Fruit fly (Drosophila melanogaster) whole organism, embryonic: ENCODE results near the gene THADA.

ENCODE experiments used
- Bgb ChIP-seq: fragments of 200-800 bp; sonication (Bioruptor generic); IDR thresholded peaks from 2 replicates; pipeline ENCODE4 v1.3.6; 2022; ENCODE audit warnings: missing biosample characterization, missing genetic modification characterization; ENCODE audit not compliant: partially characterized antibody
- Bteb2 ChIP-seq: fragments of 200-800 bp; sonication (Bioruptor generic); optimal IDR thresholded peaks from 2 replicates; lab custom pipeline; 2016; ENCODE audit warnings: missing biosample characterization, missing genetic modification characterization
- CG11093 ChIP-seq: fragments of 200-800 bp; sonication (Bioruptor generic); IDR thresholded peaks from 3 replicates; pipeline ENCODE4 v1.3.6; 2022; ENCODE audit warnings: missing biosample characterization, missing genetic modification characterization
- CG17359 ChIP-seq: fragments of 200-800 bp; sonication (Bioruptor generic); optimal IDR thresholded peaks from 3 replicates; lab custom pipeline; 2018; ENCODE audit warnings: missing biosample characterization, mild to moderate bottlenecking, missing genetic modification characterization, moderate library complexity
- CG18764 ChIP-seq: fragments of 200-800 bp; sonication (Bioruptor generic); optimal IDR thresholded peaks from 3 replicates; lab custom pipeline; 2016; ENCODE audit warnings: missing biosample characterization, missing genetic modification characterization
- CG2678 ChIP-seq: fragments of 200-800 bp; sonication (Bioruptor generic); optimal IDR thresholded peaks from 3 replicates; lab custom pipeline; 2019; ENCODE audit warnings: missing biosample characterization, mild to moderate bottlenecking, missing genetic modification characterization, moderate library complexity
- CG31441 ChIP-seq: fragments of 200-800 bp; sonication (Bioruptor generic); IDR thresholded peaks from 2 replicates; pipeline ENCODE4 v1.3.6; 2022; ENCODE audit warnings: missing biosample characterization, missing genetic modification characterization
- CG32772 ChIP-seq: fragments of 200-800 bp; sonication (Bioruptor generic); IDR thresholded peaks from 2 replicates; pipeline ENCODE4 v1.3.6; 2022; ENCODE audit warnings: missing biosample characterization, missing genetic modification characterization
- CG3281 ChIP-seq: fragments of 200-800 bp; sonication (Bioruptor generic); optimal IDR thresholded peaks from 3 replicates; lab custom pipeline; 2017; ENCODE audit warnings: missing biosample characterization, mild to moderate bottlenecking, missing genetic modification characterization
- CG34224 ChIP-seq: fragments of 200-800 bp; sonication (Bioruptor generic); IDR thresholded peaks from 3 replicates; pipeline ENCODE4 v1.3.6; 2022; ENCODE audit warnings: missing biosample characterization, missing genetic modification characterization; ENCODE audit not compliant: partially characterized antibody
- CG34422 ChIP-seq: fragments of 200-800 bp; sonication (Bioruptor generic); IDR thresholded peaks from 3 replicates; pipeline ENCODE4 v1.3.6; 2022; ENCODE audit warnings: missing biosample characterization, missing genetic modification characterization
- CG42726 ChIP-seq: fragments of 200-800 bp; sonication (Bioruptor generic); IDR thresholded peaks from 2 replicates; pipeline ENCODE4 v1.3.6; 2022; ENCODE audit warnings: missing biosample characterization, missing genetic modification characterization; ENCODE audit not compliant: partially characterized antibody
- CG4424 ChIP-seq: fragments of 200-800 bp; sonication (Bioruptor generic); optimal IDR thresholded peaks from 3 replicates; lab custom pipeline; 2016; ENCODE audit warnings: missing biosample characterization, missing genetic modification characterization
- CG6175 ChIP-seq: fragments of 200-800 bp; sonication (Bioruptor generic); IDR thresholded peaks from 3 replicates; pipeline ENCODE4 v1.3.6; 2022; ENCODE audit warnings: missing biosample characterization, missing genetic modification characterization
- CG8290 ChIP-seq, 3 experiments: fragments of 200-800 bp; sonication (Bioruptor generic); optimal IDR thresholded peaks; 2 replicates each; lab custom pipeline; 2016 to 2019; ENCODE audit warnings: missing biosample characterization in 3 of 3, missing genetic modification characterization in 3 of 3, mild to moderate bottlenecking in 2 of 3, moderate library complexity in 1 of 3
- CG8359 ChIP-seq: fragments of 200-800 bp; sonication (Bioruptor generic); optimal IDR thresholded peaks from 2 replicates; lab custom pipeline; 2017; ENCODE audit warnings: missing biosample characterization, mild to moderate bottlenecking, missing genetic modification characterization, borderline replicate concordance
- CG8478 ChIP-seq: fragments of >200 bp; optimal IDR thresholded peaks from 2 replicates; lab custom pipeline; 2018
- Camta ChIP-seq: fragments of 200-800 bp; sonication (Bioruptor generic); optimal IDR thresholded peaks from 2 replicates; lab custom pipeline; 2016; ENCODE audit warnings: missing biosample characterization, missing genetic modification characterization
- Dip3 ChIP-seq: fragments of 200-800 bp; sonication (Bioruptor generic); optimal IDR thresholded peaks from 3 replicates; lab custom pipeline; 2016; ENCODE audit warnings: missing biosample characterization, missing genetic modification characterization
- Dp ChIP-seq: fragments of 200-800 bp; sonication (Bioruptor generic); optimal IDR thresholded peaks from 2 replicates; lab custom pipeline; 2018; ENCODE audit warnings: missing biosample characterization, mild to moderate bottlenecking, missing genetic modification characterization, moderate library complexity
- HLH4C ChIP-seq: fragments of 200-800 bp; sonication (Bioruptor generic); IDR thresholded peaks from 3 replicates; pipeline ENCODE4 v1.3.6; 2022; ENCODE audit warnings: missing biosample characterization, missing genetic modification characterization; ENCODE audit not compliant: partially characterized antibody
- HmgD ChIP-seq: fragments of 200-800 bp; sonication (Bioruptor generic); optimal IDR thresholded peaks from 3 replicates; lab custom pipeline; 2016; ENCODE audit warnings: missing biosample characterization, missing genetic modification characterization
- Kr ChIP-seq: fragments of 200-800 bp; sonication (Bioruptor generic); optimal IDR thresholded peaks from 2 replicates; lab custom pipeline; 2017; ENCODE audit warnings: missing biosample characterization, mild to moderate bottlenecking, missing genetic modification characterization
- Lim3 ChIP-seq: fragments of 200-800 bp; sonication (Bioruptor generic); IDR thresholded peaks from 2 replicates; pipeline ENCODE4 v1.3.6; 2022; ENCODE audit warnings: missing biosample characterization, missing genetic modification characterization
- Max ChIP-seq: fragments of 200-800 bp; sonication (Bioruptor generic); optimal IDR thresholded peaks from 2 replicates; lab custom pipeline; 2016; ENCODE audit warnings: missing biosample characterization, mild to moderate bottlenecking, missing genetic modification characterization
- Opbp ChIP-seq: fragments of 200-800 bp; sonication (Bioruptor generic); IDR thresholded peaks from 3 replicates; pipeline ENCODE4 v1.3.6; 2022; ENCODE audit warnings: missing biosample characterization, missing genetic modification characterization; ENCODE audit not compliant: partially characterized antibody
- Scr ChIP-seq: fragments of 200-800 bp; sonication (Bioruptor generic); IDR thresholded peaks from 2 replicates; pipeline ENCODE4 v1.3.6; 2022; ENCODE audit warnings: missing biosample characterization, missing genetic modification characterization; ENCODE audit not compliant: partially characterized antibody
- ab ChIP-seq: fragments of 200-800 bp; sonication (Bioruptor generic); optimal IDR thresholded peaks from 2 replicates; lab custom pipeline; 2016; ENCODE audit warnings: missing biosample characterization, missing genetic modification characterization
- amos ChIP-seq: fragments of 200-800 bp; sonication (Bioruptor generic); IDR thresholded peaks from 2 replicates; pipeline ENCODE4 v1.3.6; 2022; ENCODE audit warnings: missing biosample characterization, missing genetic modification characterization; ENCODE audit not compliant: partially characterized antibody
- bowl ChIP-seq: fragments of 200-800 bp; sonication (Bioruptor generic); IDR thresholded peaks from 2 replicates; pipeline ENCODE4 v1.3.6; 2022; ENCODE audit warnings: missing biosample characterization, missing genetic modification characterization
- bsh ChIP-seq, 2 experiments: fragments of 200-800 bp; sonication (Bioruptor generic); optimal IDR thresholded peaks; 2 replicates each; lab custom pipeline; 2017 to 2018; ENCODE audit warnings: mild to moderate bottlenecking in 2 of 2, missing biosample characterization in 2 of 2, missing genetic modification characterization in 2 of 2, moderate library complexity in 1 of 2
- cad ChIP-seq: fragments of >200 bp; optimal IDR thresholded peaks from 2 replicates; lab custom pipeline; 2017; ENCODE audit warnings: missing biosample characterization, missing genetic modification characterization
- crol ChIP-seq: fragments of 200-800 bp; sonication (Bioruptor generic); IDR thresholded peaks from 2 replicates; pipeline ENCODE4 v1.3.6; 2022; ENCODE audit warnings: missing biosample characterization, missing genetic modification characterization
- disco-r ChIP-seq: fragments of 200-800 bp; sonication (Bioruptor generic); optimal IDR thresholded peaks from 2 replicates; lab custom pipeline; 2016; ENCODE audit warnings: missing biosample characterization, missing genetic modification characterization
- gce ChIP-seq: fragments of 200-800 bp; sonication (Bioruptor generic); IDR thresholded peaks from 3 replicates; pipeline ENCODE4 v1.3.6; 2022; ENCODE audit warnings: missing biosample characterization, missing genetic modification characterization
- gt ChIP-seq: fragments of 200-800 bp; sonication (Bioruptor generic); IDR thresholded peaks from 2 replicates; pipeline ENCODE4 v1.3.6; 2022; ENCODE audit warnings: missing biosample characterization, missing genetic modification characterization
- ind ChIP-seq: fragments of 200-800 bp; sonication (Bioruptor generic); optimal IDR thresholded peaks from 3 replicates; lab custom pipeline; 2016; ENCODE audit warnings: missing biosample characterization, missing genetic modification characterization
- jumu ChIP-seq: fragments of 200-800 bp; sonication (Bioruptor generic); optimal IDR thresholded peaks from 3 replicates; lab custom pipeline; 2016; ENCODE audit warnings: missing biosample characterization, missing genetic modification characterization
- ken ChIP-seq: fragments of 200-800 bp; sonication (Bioruptor generic); IDR thresholded peaks from 3 replicates; pipeline ENCODE4 v1.3.6; 2022; ENCODE audit warnings: missing biosample characterization, missing genetic modification characterization
- klu ChIP-seq: fragments of 200-800 bp; sonication (Bioruptor generic); IDR thresholded peaks from 2 replicates; pipeline ENCODE4 v1.3.6; 2022; ENCODE audit warnings: missing biosample characterization, missing genetic modification characterization
- kni ChIP-seq: fragments of 200-800 bp; sonication (Bioruptor generic); optimal IDR thresholded peaks from 3 replicates; lab custom pipeline; 2017; ENCODE audit warnings: mild to moderate bottlenecking, missing biosample characterization, missing genetic modification reagents, missing genetic modification characterization
- lab ChIP-seq: fragments of 200-800 bp; sonication (Bioruptor generic); optimal IDR thresholded peaks from 3 replicates; lab custom pipeline; 2017; ENCODE audit warnings: missing biosample characterization, missing genetic modification characterization, mild to moderate bottlenecking, moderate library complexity, missing genetic modification reagents
- mirr ChIP-seq: fragments of 200-800 bp; sonication (Bioruptor generic); optimal IDR thresholded peaks from 3 replicates; lab custom pipeline; 2018; ENCODE audit warnings: missing biosample characterization, mild to moderate bottlenecking, missing genetic modification characterization
- nerfin-2 ChIP-seq: fragments of 200-800 bp; sonication (Bioruptor generic); IDR thresholded peaks from 2 replicates; pipeline ENCODE4 v1.3.6; 2022; ENCODE audit warnings: missing biosample characterization, missing genetic modification characterization; ENCODE audit not compliant: partially characterized antibody
- odd ChIP-seq: fragments of 200-800 bp; sonication (Bioruptor generic); optimal IDR thresholded peaks from 2 replicates; lab custom pipeline; 2017; ENCODE audit warnings: missing biosample characterization, mild to moderate bottlenecking, missing genetic modification characterization
- sim ChIP-seq: fragments of 200-800 bp; sonication (Bioruptor generic); IDR thresholded peaks from 2 replicates; pipeline ENCODE4 v1.3.6; 2022; ENCODE audit warnings: missing biosample characterization, missing genetic modification characterization
- slp2 ChIP-seq: fragments of 200-800 bp; sonication (Bioruptor generic); optimal IDR thresholded peaks from 2 replicates; lab custom pipeline; 2016; ENCODE audit warnings: missing biosample characterization, missing genetic modification characterization
- sr ChIP-seq: fragments of 200-800 bp; sonication (Bioruptor generic); IDR thresholded peaks from 3 replicates; pipeline ENCODE4 v1.3.6; 2022; ENCODE audit warnings: missing biosample characterization, missing genetic modification characterization
- vfl ChIP-seq: fragments of 200-800 bp; sonication (Bioruptor generic); optimal IDR thresholded peaks from 2 replicates; lab custom pipeline; 2016; ENCODE audit warnings: missing biosample characterization, missing genetic modification characterization

The THADA gene

DNA sequence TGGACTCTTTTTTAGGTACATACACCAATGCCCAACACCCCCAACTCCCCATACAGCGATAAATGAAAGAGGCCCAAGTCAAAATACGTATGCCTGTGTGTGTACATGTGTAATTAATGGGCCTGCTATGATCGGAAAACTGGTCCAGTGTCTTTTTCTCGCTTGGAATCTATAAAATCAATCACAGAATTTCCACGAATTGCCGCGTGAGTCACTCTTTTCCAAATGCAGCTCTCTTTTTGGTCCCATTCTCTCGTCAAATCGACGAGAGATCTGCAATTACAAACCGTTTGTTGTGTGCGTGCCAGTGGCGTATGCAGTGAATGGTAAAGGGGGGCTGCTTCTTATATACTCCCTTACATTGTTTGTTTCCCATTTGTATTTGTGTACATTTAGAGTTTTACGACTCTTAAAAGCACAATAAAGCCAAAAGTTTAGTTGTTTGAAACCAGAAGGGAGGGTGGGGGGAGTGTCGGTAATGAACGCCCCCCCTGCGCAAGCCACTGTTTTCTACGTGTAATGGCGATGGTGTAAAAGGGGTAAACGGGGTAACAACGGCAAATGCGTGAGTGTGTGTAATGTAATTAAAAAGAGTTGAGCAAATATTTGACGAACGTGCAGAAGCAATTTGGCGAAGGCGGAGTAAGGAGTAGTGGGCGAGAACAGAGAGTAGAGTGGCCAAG, 18.5 kb downstream of the THADA start (continued):
- no peak for TF ChIP-seq Opbp (GFP tag; lab: Robert Waterston, UW)
- TF ChIP-seq Max (GFP tag; lab: Kevin White, UChicago), result peak; percentile 86
- no peak for TF ChIP-seq CG8478 (lab: Kevin White, UChicago)
- peak; percentile 86 for TF ChIP-seq Lim3 (GFP tag; lab: Robert Waterston, UW)
- TF ChIP-seq klu (GFP tag; lab: Robert Waterston, UW), result peak; percentile 88
- peak; percentile 86; the same call in 2 of the 3 replicates for TF ChIP-seq gce (GFP tag; lab: Robert Waterston, UW)
- TF ChIP-seq lab (GFP tag; lab: Kevin White, UChicago), result peak; percentile 96
- peak; percentile 98 for TF ChIP-seq Kr (GFP tag; lab: Kevin White, UChicago)
- TF ChIP-seq nerfin-2 (GFP tag; lab: Robert Waterston, UW), result no peak
- peak; percentile 93 for TF ChIP-seq gt (GFP tag; lab: Robert Waterston, UW)
- peak; percentile 72 for TF ChIP-seq vfl (GFP tag; lab: Kevin White, UChicago)
- TF ChIP-seq Bteb2, result peak; percentile 84
- TF ChIP-seq CG18764 (GFP tag; lab: Kevin White, UChicago), result peak; percentile 81
- peak; percentile 94 for TF ChIP-seq slp2 (GFP tag; lab: Kevin White, UChicago)
- peak; percentile 96 for TF ChIP-seq jumu (GFP tag; lab: Kevin White, UChicago)
- peak; percentile 93 for TF ChIP-seq ind (GFP tag; lab: Kevin White, UChicago)
- TF ChIP-seq CG34224, result no peak
- peak; percentile 90 for TF ChIP-seq HmgD (GFP tag; lab: Kevin White, UChicago)
- peak; percentile 85 for TF ChIP-seq CG6175 (GFP tag; lab: Robert Waterston, UW)
- TF ChIP-seq CG31441 (GFP tag; lab: Robert Waterston, UW), result peak; percentile 93
- TF ChIP-seq Scr (GFP tag; lab: Robert Waterston, UW), result no peak
- TF ChIP-seq CG8290 (GFP tag; optimal IDR thresholded peaks at IDR 0.05; lab: Kevin White, UChicago), result peak; percentile 87
- peak; percentile 79 to 97 for TF ChIP-seq CG8290 (tag; optimal IDR thresholded peaks at IDR 0.05; lab: Kevin White, UChicago)
- peak; percentile 96 for TF ChIP-seq ken (GFP tag; lab: Robert Waterston, UW)
- peak; percentile 92 for TF ChIP-seq CG4424 (GFP tag; lab: Kevin White, UChicago)
- TF ChIP-seq Dp, result no peak
- TF ChIP-seq mirr (GFP tag; lab: Kevin White, UChicago), result peak; percentile 87
- TF ChIP-seq crol (GFP tag; lab: Robert Waterston, UW), result peak; percentile 96
- TF ChIP-seq sr (GFP tag; lab: Robert Waterston, UW), result peak; percentile 85
- no peak for TF ChIP-seq Bgb (GFP tag; lab: Robert Waterston, UW)
- peak; percentile 84 for TF ChIP-seq ab
- no peak for TF ChIP-seq CG42726 (GFP tag; lab: Robert Waterston, UW)
- TF ChIP-seq cad (GFP tag; lab: Kevin White, UChicago), result no peak
- TF ChIP-seq kni (GFP tag; lab: Kevin White, UChicago), result peak; percentile 81
- peak; percentile 88 for TF ChIP-seq CG3281
- peak; percentile 94 for TF ChIP-seq CG11093
- TF ChIP-seq disco-r, result peak; percentile 92
- TF ChIP-seq HLH4C (GFP tag; lab: Robert Waterston, UW), result no peak
- TF ChIP-seq CG2678 (tag; lab: Kevin White, UChicago), result peak; percentile 94
- peak; percentile 76 for TF ChIP-seq CG8359 (GFP tag; lab: Kevin White, UChicago)
- TF ChIP-seq CG32772 (GFP tag; lab: Robert Waterston, UW), result peak; percentile 96
- TF ChIP-seq bsh (GFP tag; optimal IDR thresholded peaks at IDR 0.05; lab: Kevin White, UChicago), result peak; percentile 74 to 95
- TF ChIP-seq amos (GFP tag; lab: Robert Waterston, UW), result no peak
- TF ChIP-seq CG17359, result peak; percentile 96
- TF ChIP-seq bowl (GFP tag; lab: Robert Waterston, UW), result peak; percentile 85
- peak; percentile 80 for TF ChIP-seq sim
- TF ChIP-seq Dip3 (GFP tag; lab: Kevin White, UChicago), result peak; percentile 73
- TF ChIP-seq odd (GFP tag; lab: Kevin White, UChicago), result peak; percentile 89
- peak; percentile 94 for TF ChIP-seq CG34422 (GFP tag; lab: Robert Waterston, UW)
- TF ChIP-seq Camta (GFP tag; lab: Kevin White, UChicago), result peak; percentile 89
